Worm (Caenorhabditis elegans) whole organism, L4 larva: ENCODE data around the gene igdb-1.

Experiments used
- F10B5.3 ChIP-seq: sonication (generic microtip); optimal IDR thresholded peaks from 2 replicates; lab custom pipeline; 2016; ENCODE audit warnings: mild to moderate bottlenecking, missing genetic modification characterization, missing compliant biosample characterization
- T20F7.1 ChIP-seq: fragments of 200-800 bp; sonication (Bioruptor generic); optimal IDR thresholded peaks from 2 replicates; lab custom pipeline; 2018; ENCODE audit warnings: mild to moderate bottlenecking, missing genetic modification characterization, missing compliant biosample characterization
- Y75B8A.6 ChIP-seq: fragments of 200-800 bp; sonication (Bioruptor generic); IDR thresholded peaks from 2 replicates; pipeline ENCODE4 v1.3.6; 2022; ENCODE audit warnings: missing genetic modification reagents, missing genetic modification characterization, missing compliant biosample characterization
- ZK546.5 ChIP-seq, 2 experiments: sonication (generic microtip); optimal IDR thresholded peaks; 2 replicates each; lab custom pipeline; 2017; ENCODE audit warnings: missing biosample characterization in 2 of 2, missing genetic modification characterization in 2 of 2
- aha-1 ChIP-seq: fragments of 150-350 bp; peaks from one replicate; lab custom pipeline; 2014; ENCODE audit warnings: missing biosample characterization, missing genetic modification characterization
- ama-1 ChIP-seq: fragments of 150-350 bp; optimal IDR thresholded peaks from 2 replicates; lab custom pipeline; 2014; ENCODE audit warnings: inconsistent platforms, mixed read lengths
- ceh-20 ChIP-seq: fragments of 200-800 bp; sonication (Bioruptor generic); IDR thresholded peaks from 2 replicates; pipeline ENCODE4 v1.3.6; 2022; ENCODE audit warnings: missing genetic modification reagents, missing genetic modification characterization, missing compliant biosample characterization
- ceh-82 ChIP-seq: sonication (generic microtip); optimal IDR thresholded peaks from 2 replicates; lab custom pipeline; 2017; ENCODE audit warnings: missing biosample characterization, missing genetic modification characterization
- daf-12 ChIP-seq: fragments of 150-350 bp; optimal IDR thresholded peaks from 2 replicates; lab custom pipeline; 2014; ENCODE audit warnings: missing biosample characterization, missing genetic modification reagents, missing genetic modification characterization
- dpl-1 ChIP-seq: fragments of 150-350 bp; optimal IDR thresholded peaks from 2 replicates; lab custom pipeline; 2014; ENCODE audit warnings: missing biosample characterization, missing genetic modification reagents, missing genetic modification characterization
- hlh-11 ChIP-seq: fragments of 200-800 bp; sonication (Bioruptor generic); optimal IDR thresholded peaks from 2 replicates; lab custom pipeline; 2018; ENCODE audit warnings: mild to moderate bottlenecking, missing genetic modification characterization, missing compliant biosample characterization
- lin-1 ChIP-seq: fragments of 200-800 bp; sonication (Bioruptor generic); IDR thresholded peaks from 2 replicates; pipeline ENCODE4 v1.3.6; 2022; ENCODE audit warnings: missing genetic modification reagents, missing genetic modification characterization, missing compliant biosample characterization
- lin-29 ChIP-seq: fragments of 200-800 bp; sonication (Bioruptor generic); IDR thresholded peaks from 2 replicates; pipeline ENCODE4 v1.3.6; 2022; ENCODE audit warnings: missing genetic modification reagents, missing genetic modification characterization, missing compliant biosample characterization
- mdl-1 ChIP-seq, 2 experiments: fragments of 150-350 bp in 1 of 2; sonication (generic microtip) in 1 of 2; optimal IDR thresholded peaks; 2 replicates each; lab custom pipeline; 2014 to 2017; ENCODE audit warnings: missing biosample characterization in 2 of 2, missing genetic modification characterization in 2 of 2
- nhr-10 ChIP-seq: fragments of 150-350 bp; optimal IDR thresholded peaks from 2 replicates; lab custom pipeline; 2014; ENCODE audit warnings: missing biosample characterization, missing genetic modification characterization
- nhr-102 ChIP-seq: sonication (generic microtip); optimal IDR thresholded peaks from 2 replicates; lab custom pipeline; 2016; ENCODE audit warnings: mild to moderate bottlenecking, missing genetic modification characterization, moderate library complexity, missing compliant biosample characterization
- nhr-25 ChIP-seq: sonication (generic microtip); optimal IDR thresholded peaks from 2 replicates; lab custom pipeline; 2017; ENCODE audit warnings: missing genetic modification characterization, mild to moderate bottlenecking, missing compliant biosample characterization, antibody characterized with exemption, moderate library complexity, borderline replicate concordance; ENCODE audit not compliant: insufficient read depth
- nhr-48 ChIP-seq: sonication (generic microtip); optimal IDR thresholded peaks from 2 replicates; lab custom pipeline; 2016; ENCODE audit warnings: mild to moderate bottlenecking, missing genetic modification characterization, missing compliant biosample characterization
- nhr-6 ChIP-seq: fragments of 150-350 bp; optimal IDR thresholded peaks from 2 replicates; lab custom pipeline; 2014; ENCODE audit warnings: missing biosample characterization, missing genetic modification characterization
- nhr-77 ChIP-seq: fragments of 150-350 bp; optimal IDR thresholded peaks from 2 replicates; lab custom pipeline; 2014; ENCODE audit warnings: missing biosample characterization, missing genetic modification characterization
- php-3 ChIP-seq: fragments of 200-800 bp; sonication (Bioruptor generic); IDR thresholded peaks from 2 replicates; pipeline ENCODE4 v1.3.6; 2022; ENCODE audit warnings: missing genetic modification reagents, missing genetic modification characterization, missing compliant biosample characterization
- unc-62 ChIP-seq, 3 experiments: fragments of 150-350 bp in 1 of 3; sonication (generic microtip); optimal IDR thresholded peaks in 2 of 3; peaks in 1 of 3; 1 replicate in 1 of 3; 2 replicates in 2 of 3; lab custom pipeline; 2014 to 2017; ENCODE audit warnings: missing biosample characterization in 3 of 3, missing genetic modification characterization in 3 of 3, missing genetic modification reagents in 3 of 3, missing genotype in 1 of 3
- vab-7 ChIP-seq: fragments of 200-800 bp; sonication (Bioruptor generic); IDR thresholded peaks from 2 replicates; pipeline ENCODE4 v1.3.6; 2022; ENCODE audit warnings: missing genetic modification reagents, missing genetic modification characterization, missing compliant biosample characterization
- zag-1 ChIP-seq: fragments of 150-350 bp; optimal IDR thresholded peaks from 2 replicates; lab custom pipeline; 2014; ENCODE audit warnings: missing biosample characterization, missing genetic modification characterization
- ztf-7 ChIP-seq: fragments of 150-350 bp; optimal IDR thresholded peaks from 2 replicates; lab custom pipeline; 2014; ENCODE audit warnings: missing biosample characterization, missing genetic modification characterization

igdb-1 gene

ce11 chrIV:12527217-12527616 lies 48.4 kb downstream of the igdb-1 start, which contains the start of gene F53B2.8 (continued):
- TF ChIP-seq nhr-25 (tag; lab: Kevin White, UChicago) = no peak
- peak; percentile 95 for TF ChIP-seq nhr-6
- peak; percentile 56 for TF ChIP-seq nhr-77 (tag; lab: Kevin White, UChicago)
- TF ChIP-seq hlh-11 (tag; lab: Kevin White, UChicago) = peak; percentile 75
- TF ChIP-seq unc-62 (GFP tag; optimal IDR thresholded peaks at IDR 0.05 in 1 of 2; lab: Kevin White, UChicago) = peak in 1 of 2 experiments; percentile 26
- no peak for TF ChIP-seq unc-62 (tag; optimal IDR thresholded peaks at IDR 0.05; lab: Kevin White, UChicago)
- TF ChIP-seq zag-1 (tag; lab: Kevin White, UChicago) = no peak
- no peak for TF ChIP-seq ceh-20 (GFP tag; lab: Robert Waterston, UW)
- TF ChIP-seq vab-7 (GFP tag; lab: Robert Waterston, UW) = no peak
- peak; percentile 53 for TF ChIP-seq ztf-7 (tag; lab: Kevin White, UChicago)
- peak; percentile 50 for TF ChIP-seq T20F7.1 (GFP tag; lab: Kevin White, UChicago)
- peak; percentile 23 for TF ChIP-seq nhr-48 (tag; lab: Kevin White, UChicago)
- peak; percentile 37 for TF ChIP-seq nhr-102 (tag; lab: Kevin White, UChicago)
- no peak for TF ChIP-seq lin-29 (GFP tag; lab: Robert Waterston, UW)
- TF ChIP-seq lin-1 (GFP tag; lab: Robert Waterston, UW) = peak; percentile 48; the same call in 1 of the 2 replicates
- TF ChIP-seq, all 104 proteins: peak for 22

- TF ChIP-seq ZK546.5 (tag; optimal IDR thresholded peaks at IDR 0.05; lab: Kevin White, UChicago) (no peak), nhr-10 (tag; lab: Kevin White, UChicago) (no peak), F10B5.3 (tag; lab: Kevin White, UChicago) (no peak), Y75B8A.6 (GFP tag; lab: Robert Waterston, UW) (no peak), mdl-1 (tag; optimal IDR thresholded peaks at IDR 0.05; lab: Kevin White, UChicago) (no peak), dpl-1 (no peak), ama-1 (lab: Kevin White, UChicago) (no peak), daf-12 (tag; lab: Kevin White, UChicago) (no peak), php-3 (GFP tag; lab: Robert Waterston, UW) (no peak)
Measured at ce11 chrIV:12531047-12531446, 52.2 kb downstream of the igdb-1 start, which contains the start of gene F53B2.5. Gene F53B2.5, minus strand, starts transcription at chrIV:12531147.

ce11 chrIV:12531464-12531863 lies 52.7 kb downstream of the igdb-1 start:
- TF ChIP-seq ceh-82 (tag; lab: Kevin White, UChicago) (no peak), aha-1 (peak; percentile 21)
